Worm (Caenorhabditis elegans): Measurements from ENCODE around the gene dod-23.

DNA sequence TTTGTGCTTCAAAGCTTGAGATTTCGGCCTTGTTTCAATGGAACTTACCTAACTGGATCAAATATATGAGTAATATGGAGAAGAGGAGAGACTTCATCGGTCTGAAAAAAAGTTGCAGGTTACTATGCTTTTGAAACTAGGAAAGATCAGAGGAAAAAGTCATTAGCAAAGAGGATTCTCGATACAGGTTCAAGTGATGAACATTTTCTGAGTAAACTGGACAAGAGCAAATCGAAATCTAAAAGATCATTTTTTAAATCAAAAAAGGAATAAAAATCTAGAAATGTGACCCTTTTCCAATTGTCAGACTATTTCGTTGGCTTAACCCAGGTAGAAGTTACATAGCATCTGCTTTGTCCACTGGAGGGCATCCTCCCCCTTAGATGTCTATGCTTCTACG, 5.8 kb upstream of the dod-23 start, which contains the start of gene skpo-1:
- TF ChIP-seq unc-62 (GFP tag; optimal IDR thresholded peaks at IDR 0.05) = no peak
- no peak for TF ChIP-seq pqm-1 (tag; optimal IDR thresholded peaks at IDR 0.05)
- TF ChIP-seq fos-1 (tag; optimal IDR thresholded peaks at IDR 0.05) = no peak
- no peak for TF ChIP-seq fkh-10 (GFP tag; optimal IDR thresholded peaks at IDR 0.05)
- no peak for TF ChIP-seq nhr-76 (tag; optimal IDR thresholded peaks at IDR 0.05)
- TF ChIP-seq ceh-82 (tag; optimal IDR thresholded peaks at IDR 0.05) = no peak
- TF ChIP-seq zag-1 (tag; optimal IDR thresholded peaks at IDR 0.05) = no peak
- TF ChIP-seq nhr-237 (tag; optimal IDR thresholded peaks at IDR 0.05) = no peak
- TF ChIP-seq nhr-11 (tag; optimal IDR thresholded peaks at IDR 0.05) = no peak
- no peak for TF ChIP-seq lin-15B (tag; optimal IDR thresholded peaks at IDR 0.05)
- TF ChIP-seq nhr-25 (tag; optimal IDR thresholded peaks at IDR 0.05) = no peak
- no peak for TF ChIP-seq eor-1 (tag; optimal IDR thresholded peaks at IDR 0.05)

Data from whole organism, L3 larva.